Worm (Caenorhabditis elegans) whole organism, L3 larva: ENCODE results near the gene srw-101.

Experiments used
- R02D3.7 ChIP-seq: fragments of 150-350 bp; optimal IDR thresholded peaks from 2 replicates; lab custom pipeline; 2014; ENCODE audit warnings: missing biosample characterization, missing genetic modification characterization
- aly-2 ChIP-seq: fragments of 150-350 bp; optimal IDR thresholded peaks from 2 replicates; lab custom pipeline; 2014; ENCODE audit warnings: missing biosample characterization, missing genetic modification characterization
- ama-1 ChIP-seq: fragments of 150-350 bp; optimal IDR thresholded peaks from 2 replicates; lab custom pipeline; 2018
- daf-12 ChIP-seq: fragments of 150-350 bp; optimal IDR thresholded peaks from 2 replicates; lab custom pipeline; 2014; ENCODE audit warnings: missing biosample characterization, missing genetic modification reagents, missing genetic modification characterization
- egl-27 ChIP-seq: sonication (generic microtip); optimal IDR thresholded peaks from 4 replicates; lab custom pipeline; 2017; ENCODE audit warnings: missing biosample characterization, missing genetic modification reagents, missing genetic modification characterization
- elt-1 ChIP-seq: fragments of 150-350 bp; optimal IDR thresholded peaks from 2 replicates; lab custom pipeline; 2014; ENCODE audit warnings: missing biosample characterization, missing genetic modification characterization
- elt-3 ChIP-seq, 3 experiments: fragments of 150-350 bp in 1 of 3; sonication (generic microtip) in 2 of 3; optimal IDR thresholded peaks; 2 replicates in 2 of 3; 4 replicates in 1 of 3; lab custom pipeline; 2014 to 2017; ENCODE audit warnings: missing biosample characterization in 3 of 3, missing genetic modification characterization in 3 of 3
- fkh-10 ChIP-seq: sonication (generic microtip); optimal IDR thresholded peaks from 2 replicates; lab custom pipeline; 2017; ENCODE audit warnings: missing biosample characterization, missing genetic modification reagents, missing genetic modification characterization
- fos-1 ChIP-seq: fragments of 150-350 bp; optimal IDR thresholded peaks from 2 replicates; lab custom pipeline; 2014; ENCODE audit warnings: missing biosample characterization, missing genetic modification characterization
- lin-39 ChIP-seq: fragments of 150-350 bp; optimal IDR thresholded peaks from 2 replicates; lab custom pipeline; 2018; ENCODE audit warnings: missing biosample characterization, missing genetic modification reagents, missing genetic modification characterization
- nhr-12 ChIP-seq: fragments of 150-350 bp; optimal IDR thresholded peaks from 2 replicates; lab custom pipeline; 2014; ENCODE audit warnings: missing biosample characterization, missing genetic modification characterization
- nhr-28 ChIP-seq: fragments of 150-350 bp; optimal IDR thresholded peaks from 2 replicates; lab custom pipeline; 2014; ENCODE audit warnings: missing biosample characterization, missing genetic modification characterization
- ztf-11 ChIP-seq: fragments of 150-350 bp; optimal IDR thresholded peaks from 2 replicates; lab custom pipeline; 2014; ENCODE audit warnings: missing biosample characterization, missing genetic modification characterization

DNA sequence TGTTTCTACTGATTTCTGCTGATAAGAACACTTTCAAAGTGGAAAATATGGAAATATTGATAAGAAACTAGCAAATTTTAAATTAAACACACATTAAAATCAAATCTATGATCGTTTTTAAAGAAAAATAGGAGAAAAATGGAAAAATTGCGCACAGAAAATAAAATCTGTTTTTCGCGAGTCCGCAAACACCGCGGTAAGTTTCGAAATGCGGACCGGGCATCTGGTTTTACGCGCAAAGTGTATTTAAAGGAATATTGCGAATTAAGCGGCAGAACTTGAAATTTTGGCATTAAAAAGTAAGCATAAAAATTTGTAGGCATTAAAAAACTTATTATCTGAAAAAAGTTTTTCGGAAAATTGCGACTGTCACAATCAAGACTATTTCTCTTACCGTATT lies 51.1 kb downstream of the srw-101 start:
- no peak for TF ChIP-seq daf-12 (tag; lab: Kevin White, UChicago)
- TF ChIP-seq fkh-10 (GFP tag; lab: Kevin White, UChicago): no peak
- TF ChIP-seq aly-2 (tag; lab: Kevin White, UChicago): no peak
- TF ChIP-seq lin-39 (tag; lab: Kevin White, UChicago): no peak
- no peak for TF ChIP-seq elt-3 (tag; optimal IDR thresholded peaks at IDR 0.05; lab: Kevin White, UChicago)
- no peak for TF ChIP-seq ama-1 (lab: Kevin White, UChicago)
- TF ChIP-seq ztf-11 (tag; lab: Kevin White, UChicago): no peak
- no peak for TF ChIP-seq egl-27 (tag; lab: Kevin White, UChicago)
- TF ChIP-seq elt-1 (tag; lab: Kevin White, UChicago): no peak
- no peak for TF ChIP-seq fos-1 (tag; lab: Kevin White, UChicago)
- no peak for TF ChIP-seq nhr-28 (tag; lab: Kevin White, UChicago)
- no peak for TF ChIP-seq R02D3.7
- TF ChIP-seq nhr-12: no peak
